Worm (Caenorhabditis elegans) whole organism, late embryonic: ENCODE data around the gene ZK632.10.

Experiments used
- C08G9.2 ChIP-seq: sonication (generic microtip); optimal IDR thresholded peaks from 2 replicates; lab custom pipeline; 2016; ENCODE audit warnings: mild to moderate bottlenecking, missing genetic modification characterization, moderate library complexity, missing compliant biosample characterization
- C38D4.7 ChIP-seq: fragments of 200-800 bp; sonication (Bioruptor generic); optimal IDR thresholded peaks from 2 replicates; lab custom pipeline; 2018; ENCODE audit warnings: mild to moderate bottlenecking, missing genetic modification characterization, moderate library complexity, missing compliant biosample characterization
- F13H6.1 ChIP-seq: sonication (generic microtip); optimal IDR thresholded peaks from 2 replicates; lab custom pipeline; 2016; ENCODE audit warnings: missing genetic modification characterization, missing compliant biosample characterization
- K02D7.2 ChIP-seq: sonication (generic microtip); optimal IDR thresholded peaks from 2 replicates; lab custom pipeline; 2017; ENCODE audit warnings: mild to moderate bottlenecking, missing genetic modification characterization, missing compliant biosample characterization
- T23F11.4 ChIP-seq: fragments of 200-800 bp; sonication (Bioruptor generic); optimal IDR thresholded peaks from 2 replicates; lab custom pipeline; 2018; ENCODE audit warnings: mild to moderate bottlenecking, missing genetic modification characterization, missing compliant biosample characterization
- Y22D7AL.16 ChIP-seq: sonication (generic microtip); optimal IDR thresholded peaks from 2 replicates; lab custom pipeline; 2016; ENCODE audit warnings: missing genetic modification characterization, missing compliant biosample characterization
- ahr-1 ChIP-seq: sonication (generic microtip); optimal IDR thresholded peaks from 2 replicates; lab custom pipeline; 2016; ENCODE audit warnings: missing genetic modification characterization, missing compliant biosample characterization
- ceh-18 ChIP-seq: sonication (generic microtip); optimal IDR thresholded peaks from 2 replicates; lab custom pipeline; 2016; ENCODE audit warnings: missing genetic modification characterization, missing compliant biosample characterization
- ceh-19 ChIP-seq: fragments of 200-800 bp; sonication (Bioruptor generic); optimal IDR thresholded peaks from 2 replicates; lab custom pipeline; 2018; ENCODE audit warnings: mild to moderate bottlenecking, missing genetic modification characterization, missing compliant biosample characterization
- ceh-2 ChIP-seq: sonication (generic microtip); optimal IDR thresholded peaks from 2 replicates; lab custom pipeline; 2016; ENCODE audit warnings: missing genotype, missing genetic modification characterization, missing compliant biosample characterization
- ceh-30 ChIP-seq: fragments of 150-350 bp; optimal IDR thresholded peaks from 2 replicates; lab custom pipeline; 2014; ENCODE audit warnings: missing biosample characterization, missing genetic modification characterization
- ceh-34 ChIP-seq: sonication (generic microtip); optimal IDR thresholded peaks from 2 replicates; lab custom pipeline; 2016; ENCODE audit warnings: mild to moderate bottlenecking, missing genetic modification characterization, missing compliant biosample characterization
- ceh-45 ChIP-seq: fragments of 200-800 bp; sonication (Bioruptor generic); IDR thresholded peaks from 2 replicates; pipeline ENCODE4 v1.3.6; 2022; ENCODE audit warnings: missing genetic modification reagents, missing genetic modification characterization, missing compliant biosample characterization
- ceh-6 ChIP-seq: fragments of 200-800 bp; sonication (Bioruptor generic); optimal IDR thresholded peaks from 2 replicates; lab custom pipeline; 2018; ENCODE audit warnings: mild to moderate bottlenecking, missing genetic modification characterization, missing compliant biosample characterization
- ceh-9 ChIP-seq: sonication (generic microtip); optimal IDR thresholded peaks from 2 replicates; lab custom pipeline; 2016; ENCODE audit warnings: mild to moderate bottlenecking, missing genetic modification characterization, inconsistent platforms, missing compliant biosample characterization
- che-1 ChIP-seq: sonication (generic microtip); optimal IDR thresholded peaks from 2 replicates; lab custom pipeline; 2016; ENCODE audit warnings: mild to moderate bottlenecking, missing genetic modification characterization, missing compliant biosample characterization
- ets-4 ChIP-seq: sonication (generic microtip); optimal IDR thresholded peaks from 2 replicates; lab custom pipeline; 2016; ENCODE audit warnings: missing genetic modification characterization, missing compliant biosample characterization
- eyg-1 ChIP-seq: sonication (generic microtip); optimal IDR thresholded peaks from 2 replicates; lab custom pipeline; 2016; ENCODE audit warnings: missing genotype, missing genetic modification characterization, missing compliant biosample characterization
- fax-1 ChIP-seq: sonication (generic microtip); optimal IDR thresholded peaks from 2 replicates; lab custom pipeline; 2016; ENCODE audit warnings: missing genotype, missing genetic modification characterization, missing compliant biosample characterization
- gmeb-2 ChIP-seq: sonication (generic microtip); optimal IDR thresholded peaks from 2 replicates; lab custom pipeline; 2016; ENCODE audit warnings: missing genetic modification characterization, inconsistent platforms, missing compliant biosample characterization
- hlh-13 ChIP-seq: fragments of 200-800 bp; sonication (Bioruptor generic); optimal IDR thresholded peaks from 2 replicates; lab custom pipeline; 2018; ENCODE audit warnings: mild to moderate bottlenecking, missing genetic modification characterization, missing compliant biosample characterization
- hlh-15 ChIP-seq: sonication (generic microtip); optimal IDR thresholded peaks from 2 replicates; lab custom pipeline; 2016; ENCODE audit warnings: missing genetic modification characterization, missing compliant biosample characterization
- hlh-30 ChIP-seq: sonication (generic microtip); optimal IDR thresholded peaks from 2 replicates; lab custom pipeline; 2017; ENCODE audit warnings: antibody characterized with exemption, missing genetic modification characterization, missing compliant biosample characterization; ENCODE audit not compliant: insufficient read depth
- hlh-6 ChIP-seq: sonication (generic microtip); optimal IDR thresholded peaks from 2 replicates; lab custom pipeline; 2016; ENCODE audit warnings: missing genotype, missing genetic modification characterization, missing compliant biosample characterization
- hlh-8 ChIP-seq: sonication (generic microtip); optimal IDR thresholded peaks from 2 replicates; lab custom pipeline; 2016; ENCODE audit warnings: missing genotype, missing genetic modification characterization, missing compliant biosample characterization
- lin-11 ChIP-seq: fragments of 200-800 bp; sonication (Bioruptor generic); optimal IDR thresholded peaks from 2 replicates; lab custom pipeline; 2018; ENCODE audit warnings: mild to moderate bottlenecking, missing genetic modification characterization, missing compliant biosample characterization
- madf-2 ChIP-seq: sonication (generic microtip); optimal IDR thresholded peaks from 2 replicates; lab custom pipeline; 2017; ENCODE audit warnings: missing genetic modification characterization, missing compliant biosample characterization
- mec-3 ChIP-seq: sonication (generic microtip); optimal IDR thresholded peaks from 2 replicates; lab custom pipeline; 2016; ENCODE audit warnings: borderline replicate concordance, missing genetic modification characterization, missing compliant biosample characterization
- nfya-1 ChIP-seq: sonication (generic microtip); optimal IDR thresholded peaks from 2 replicates; lab custom pipeline; 2017; ENCODE audit warnings: missing genetic modification characterization, mild to moderate bottlenecking, missing compliant biosample characterization, antibody characterized with exemption, moderate library complexity
- nhr-232 ChIP-seq: sonication (generic microtip); optimal IDR thresholded peaks from 2 replicates; lab custom pipeline; 2016; ENCODE audit warnings: missing genetic modification characterization, missing compliant biosample characterization
- odd-2 ChIP-seq: sonication (generic microtip); optimal IDR thresholded peaks from 2 replicates; lab custom pipeline; 2017; ENCODE audit warnings: antibody characterized with exemption, mild to moderate bottlenecking, missing genetic modification characterization, missing compliant biosample characterization
- pha-2 ChIP-seq: sonication (generic microtip); optimal IDR thresholded peaks from 2 replicates; lab custom pipeline; 2017; ENCODE audit warnings: mild to moderate bottlenecking, missing genetic modification characterization, missing compliant biosample characterization
- pha-4 ChIP-seq: fragments of 150-350 bp; optimal IDR thresholded peaks from 2 replicates; lab custom pipeline; 2018; ENCODE audit warnings: missing biosample characterization, missing genetic modification reagents, missing genetic modification characterization
- pqm-1 ChIP-seq: sonication (generic microtip); optimal IDR thresholded peaks from 2 replicates; lab custom pipeline; 2016; ENCODE audit warnings: missing genetic modification characterization, missing compliant biosample characterization
- ref-2 ChIP-seq: sonication (generic microtip); optimal IDR thresholded peaks from 2 replicates; lab custom pipeline; 2016; ENCODE audit warnings: missing genetic modification characterization, missing compliant biosample characterization
- rnt-1 ChIP-seq: sonication (generic microtip); optimal IDR thresholded peaks from 2 replicates; lab custom pipeline; 2016; ENCODE audit warnings: missing genetic modification characterization, missing compliant biosample characterization
- sdc-2 ChIP-seq: sonication (generic microtip); optimal IDR thresholded peaks from 2 replicates; lab custom pipeline; 2016; ENCODE audit warnings: missing genotype, missing genetic modification characterization, missing compliant biosample characterization
- sox-4 ChIP-seq: sonication (generic microtip); optimal IDR thresholded peaks from 2 replicates; lab custom pipeline; 2017; ENCODE audit warnings: mild to moderate bottlenecking, missing genetic modification characterization, inconsistent platforms, missing compliant biosample characterization
- syd-9 ChIP-seq: sonication (generic microtip); optimal IDR thresholded peaks from 2 replicates; lab custom pipeline; 2016; ENCODE audit warnings: mild to moderate bottlenecking, missing genetic modification characterization, moderate library complexity, missing compliant biosample characterization
- tbx-2 ChIP-seq: sonication (generic microtip); optimal IDR thresholded peaks from 2 replicates; lab custom pipeline; 2016; ENCODE audit warnings: missing genetic modification characterization, missing compliant biosample characterization
- unc-42 ChIP-seq: sonication (generic microtip); optimal IDR thresholded peaks from 2 replicates; lab custom pipeline; 2016; ENCODE audit warnings: missing genotype, missing genetic modification characterization, missing compliant biosample characterization
- unc-86 ChIP-seq: sonication (generic microtip); optimal IDR thresholded peaks from 2 replicates; lab custom pipeline; 2016; ENCODE audit warnings: missing genetic modification characterization, missing compliant biosample characterization
- ztf-16 ChIP-seq: sonication (generic microtip); optimal IDR thresholded peaks from 2 replicates; lab custom pipeline; 2017; ENCODE audit warnings: missing genetic modification characterization, missing compliant biosample characterization

Gene ZK632.10

ce11 chrIII:9867780-9868503 is 40.4 kb upstream of the ZK632.10 start, which contains the start of gene dhhc-4 (continued):
- TF ChIP-seq ztf-16 (tag; lab: Kevin White, UChicago) (no peak), lin-11 (tag; lab: Kevin White, UChicago) (no peak), nhr-232 (tag; lab: Kevin White, UChicago) (no peak), ceh-45 (GFP tag; lab: Robert Waterston, UW) (no peak), ceh-34 (tag; lab: Kevin White, UChicago) (peak; percentile 19), hlh-8 (tag; lab: Kevin White, UChicago) (peak; percentile 81), unc-86 (tag; lab: Kevin White, UChicago) (peak; percentile 58), C38D4.7 (GFP tag; lab: Kevin White, UChicago) (no peak), fax-1 (tag; lab: Kevin White, UChicago) (peak; percentile 23), rnt-1 (tag; lab: Kevin White, UChicago) (peak; percentile 10), pha-2 (tag; lab: Kevin White, UChicago) (peak; percentile 11), hlh-30 (tag; lab: Kevin White, UChicago) (no peak), tbx-2 (peak; percentile 81), Y22D7AL.16 (tag; lab: Kevin White, UChicago) (no peak), syd-9 (tag; lab: Kevin White, UChicago) (no peak), ahr-1 (tag; lab: Kevin White, UChicago) (peak; percentile 6), odd-2 (no peak)

- TF ChIP-seq ceh-18: no peak
- peak; percentile 94 for TF ChIP-seq unc-42 (tag; lab: Kevin White, UChicago)
Measured at ce11 chrIII:9867352-9867751, 39.8 kb upstream of the ZK632.10 start.

- TF ChIP-seq ets-4 (tag; lab: Kevin White, UChicago) (no peak), C38D4.7 (GFP tag; lab: Kevin White, UChicago) (no peak), K02D7.2 (no peak), tbx-2 (no peak), hlh-30 (tag; lab: Kevin White, UChicago) (no peak), hlh-15 (tag; lab: Kevin White, UChicago) (no peak), hlh-8 (tag; lab: Kevin White, UChicago) (no peak), F13H6.1 (tag; lab: Kevin White, UChicago) (no peak), che-1 (no peak), ceh-19 (GFP tag; lab: Kevin White, UChicago) (no peak), C08G9.2 (no peak), hlh-13 (GFP tag; lab: Kevin White, UChicago) (no peak), eyg-1 (tag; lab: Kevin White, UChicago) (no peak), ceh-6 (no peak), ceh-2 (tag; lab: Kevin White, UChicago) (no peak), ref-2 (tag; lab: Kevin White, UChicago) (no peak)
Measured at ce11 chrIII:9862469-9862868, 34.9 kb upstream of the ZK632.10 start.

ce11 chrIII:9861470-9862342 is 34.2 kb upstream of the ZK632.10 start:
- TF ChIP-seq pha-2 (tag; lab: Kevin White, UChicago) (peak; percentile 86), nfya-1 (peak; percentile 58), hlh-30 (tag; lab: Kevin White, UChicago) (peak; percentile 74), eyg-1 (tag; lab: Kevin White, UChicago) (peak; percentile 72), T23F11.4 (GFP tag; lab: Kevin White, UChicago) (peak; percentile 80), hlh-6 (tag; lab: Kevin White, UChicago) (peak; percentile 80), ceh-45 (GFP tag; lab: Robert Waterston, UW) (peak; percentile 75), madf-2 (peak; percentile 84), mec-3 (tag; lab: Kevin White, UChicago) (no peak), C38D4.7 (GFP tag; lab: Kevin White, UChicago) (peak; percentile 86), ceh-34 (tag; lab: Kevin White, UChicago) (peak; percentile 74), ceh-30 (tag; lab: Kevin White, UChicago) (no peak), sox-4 (tag; lab: Kevin White, UChicago) (peak; percentile 86), gmeb-2 (tag; lab: Kevin White, UChicago) (peak; percentile 81), ceh-9 (peak; percentile 70), pqm-1 (tag; lab: Kevin White, UChicago) (peak; percentile 32), sdc-2 (tag; lab: Kevin White, UChicago) (peak; percentile 68), pha-4 (tag; lab: Kevin White, UChicago) (no peak), Y22D7AL.16 (tag; lab: Kevin White, UChicago) (peak; percentile 74), ahr-1 (tag; lab: Kevin White, UChicago) (peak; percentile 52)
